Fruit fly (Drosophila melanogaster) whole organism: ENCODE measurements around the gene CG7573.

ENCODE experiments used
- CG8478 ChIP-seq: fragments of >200 bp; optimal IDR thresholded peaks from 2 replicates; lab custom pipeline; 2018; ENCODE audit warnings: inconsistent platforms
- Dll ChIP-seq: fragments of >200 bp; optimal IDR thresholded peaks from 2 replicates; lab custom pipeline; 2017
- pan ChIP-seq: fragments of >200 bp; optimal IDR thresholded peaks from 2 replicates; lab custom pipeline; 2017
- psq ChIP-seq: fragments of >200 bp; optimal IDR thresholded peaks from 2 replicates; lab custom pipeline; 2017
- usp ChIP-seq: fragments of >200 bp; optimal IDR thresholded peaks from 2 replicates; lab custom pipeline; 2017; ENCODE audit warnings: missing biosample characterization, missing genetic modification characterization, mixed read lengths

DNA sequence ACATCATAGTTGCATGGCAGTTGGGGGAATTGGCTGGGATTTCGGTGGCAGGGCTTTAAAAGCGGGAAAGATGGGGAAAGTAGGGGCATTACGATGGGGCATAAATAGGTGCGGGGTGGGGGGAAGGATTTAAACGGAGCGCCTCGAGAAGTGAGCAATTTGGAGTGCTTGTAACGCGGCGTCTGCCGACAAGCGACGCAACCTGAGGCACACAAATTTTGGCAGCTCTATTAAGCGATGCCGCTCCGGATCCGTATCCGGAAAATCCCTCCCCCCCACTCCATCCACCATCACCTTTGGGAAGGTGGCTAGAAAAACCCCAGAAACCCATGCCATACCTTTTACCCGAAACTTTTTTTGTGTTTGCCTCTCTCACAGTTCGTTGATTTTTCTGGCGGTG lies 48.0 kb downstream of the CG7573 start:
- TF ChIP-seq Dll (no peak), CG8478 (no peak), psq (lab: Kevin White, UChicago) (no peak), pan (lab: Kevin White, UChicago) (no peak), usp (GFP tag; lab: Kevin White, UChicago) (no peak)
